Worm (Caenorhabditis elegans): ENCODE results near the gene srt-3.

The srt-3 gene

DNA sequence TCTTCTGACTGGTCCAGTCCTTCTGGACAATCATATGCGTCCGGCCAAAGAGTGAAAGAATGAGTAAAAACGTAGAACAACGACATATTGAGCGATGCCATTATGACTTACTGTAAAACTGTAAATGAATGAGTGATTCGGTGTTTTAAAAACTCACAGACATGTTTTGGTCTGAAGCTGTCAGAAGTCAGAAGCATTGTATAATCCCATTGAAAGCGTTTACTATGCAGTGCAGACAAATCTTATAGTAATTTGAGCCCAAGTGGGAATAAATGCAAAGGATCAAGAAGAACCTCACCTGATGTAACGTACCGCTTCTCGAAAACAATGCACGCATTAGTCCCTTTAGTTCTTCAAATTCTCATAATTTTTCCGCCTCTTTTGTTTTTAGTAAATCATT lies at the start of gene srt-3:
srt-3 (minus strand) TSS at position 101 of the 400 bp plus-strand sequence.
- no peak for TF ChIP-seq fos-1 (tag; optimal IDR thresholded peaks at IDR 0.05)
- TF ChIP-seq C34F6.9 (tag; optimal IDR thresholded peaks at IDR 0.05), result no peak
- TF ChIP-seq ztf-4 (tag; optimal IDR thresholded peaks at IDR 0.05), result no peak
- no peak for TF ChIP-seq mdl-1 (tag; optimal IDR thresholded peaks at IDR 0.05)
- no peak for TF ChIP-seq R02D3.7 (tag; optimal IDR thresholded peaks at IDR 0.05)
- no peak for TF ChIP-seq mab-5 (tag; optimal IDR thresholded peaks at IDR 0.05)
- no peak for TF ChIP-seq nhr-129 (tag; optimal IDR thresholded peaks at IDR 0.05)
- TF ChIP-seq dmd-4 (tag; optimal IDR thresholded peaks at IDR 0.05), result no peak
- no peak for TF ChIP-seq nhr-11 (tag; optimal IDR thresholded peaks at IDR 0.05)

ce11 chrV:4304240-4304639 lies 44.2 kb upstream of the srt-3 start:
- TF ChIP-seq nhr-25 (tag; optimal IDR thresholded peaks at IDR 0.05), result no peak
- TF ChIP-seq egl-27 (tag; optimal IDR thresholded peaks at IDR 0.05), result no peak
- TF ChIP-seq mbf-1 (tag; optimal IDR thresholded peaks at IDR 0.05), result no peak
- no peak for TF ChIP-seq zag-1 (tag; optimal IDR thresholded peaks at IDR 0.05)
- TF ChIP-seq F13H6.1 (tag; optimal IDR thresholded peaks at IDR 0.05), result no peak
- TF ChIP-seq mab-5 (tag; optimal IDR thresholded peaks at IDR 0.05), result no peak
- no peak for TF ChIP-seq crh-2 (tag; optimal IDR thresholded peaks at IDR 0.05)

- no peak for TF ChIP-seq mdl-1 (tag; optimal IDR thresholded peaks at IDR 0.05)
These were observed 43.8 kb upstream of the srt-3 start for ce11 chrV:4303793-4304192.

DNA sequence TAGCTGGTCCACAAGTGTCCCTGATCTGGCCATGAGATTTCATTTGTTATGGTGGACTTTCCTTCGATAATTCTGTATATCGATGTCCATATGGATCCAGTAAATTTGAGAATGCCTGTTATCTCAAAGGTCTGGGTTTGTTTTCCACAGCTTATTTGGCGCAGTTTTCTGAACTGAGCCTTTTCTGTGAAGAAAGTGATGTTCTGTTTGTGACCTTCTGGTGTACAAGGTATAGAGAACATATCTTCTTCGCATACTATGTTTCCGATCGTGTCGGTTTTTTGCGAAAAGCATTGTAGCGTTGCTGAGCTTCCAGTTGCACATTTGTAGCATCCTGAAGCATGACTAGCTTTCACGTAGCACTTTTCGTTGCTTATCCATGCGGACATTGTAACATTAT lies 42.9 kb upstream of the srt-3 start:
- TF ChIP-seq blmp-1 (tag; optimal IDR thresholded peaks at IDR 0.05; ENCODE audit: insufficient read depth) (no peak), nhr-23 (tag; optimal IDR thresholded peaks at IDR 0.05) (no peak), crh-2 (tag; optimal IDR thresholded peaks at IDR 0.05) (no peak), R02D3.7 (tag; optimal IDR thresholded peaks at IDR 0.05) (no peak), peb-1 (tag; optimal IDR thresholded peaks at IDR 0.05) (no peak), ztf-11 (tag; optimal IDR thresholded peaks at IDR 0.05) (no peak), ZK546.5 (tag; optimal IDR thresholded peaks at IDR 0.05) (no peak), snpc-4 (tag; optimal IDR thresholded peaks at IDR 0.05) (no peak), F13H6.1 (tag; optimal IDR thresholded peaks at IDR 0.05) (no peak), C34F6.9 (tag; optimal IDR thresholded peaks at IDR 0.05) (no peak), nhr-129 (tag; optimal IDR thresholded peaks at IDR 0.05) (no peak), ztf-4 (tag; optimal IDR thresholded peaks at IDR 0.05) (no peak), sem-4 (tag; optimal IDR thresholded peaks at IDR 0.05) (no peak), mdl-1 (tag; optimal IDR thresholded peaks at IDR 0.05) (no peak)

ce11 chrV:4299741-4300140 lies 39.8 kb upstream of the srt-3 start, which contains the start of gene ZC132.3:
Gene ZC132.3, minus strand, starts transcription at chrV:4299841.
- TF ChIP-seq R02D3.7 (tag; optimal IDR thresholded peaks at IDR 0.05) (no peak), nhr-21 (tag; optimal IDR thresholded peaks at IDR 0.05) (no peak), unc-62 (GFP tag; optimal IDR thresholded peaks at IDR 0.05) (no peak)

DNA sequence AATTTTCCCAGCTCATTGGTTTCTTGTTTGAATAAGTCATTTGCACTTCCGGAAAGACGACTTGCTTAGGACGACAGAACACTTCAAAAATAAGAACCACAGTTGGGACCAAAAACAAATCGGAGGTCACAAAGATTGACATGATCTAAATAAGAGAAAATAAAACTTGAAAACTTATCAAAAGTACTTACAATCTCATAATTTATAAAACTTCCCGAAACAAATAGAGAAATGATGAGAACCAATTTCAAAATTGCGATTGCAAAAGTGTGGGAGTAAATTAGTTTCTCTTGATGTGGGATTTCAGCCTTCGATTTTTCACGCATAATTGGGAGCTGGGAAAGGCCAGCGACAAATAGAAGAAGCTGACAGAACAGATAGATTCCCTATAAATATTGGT lies 38.6 kb upstream of the srt-3 start, which contains the start of gene ZC132.11:
ZC132.11 (minus strand) TSS at position 101 of the 400 bp plus-strand sequence.
- TF ChIP-seq zag-1 (tag; optimal IDR thresholded peaks at IDR 0.05) (no peak), nhr-25 (tag; optimal IDR thresholded peaks at IDR 0.05) (no peak), unc-62 (GFP tag; optimal IDR thresholded peaks at IDR 0.05) (no peak), mdl-1 (tag; optimal IDR thresholded peaks at IDR 0.05) (no peak), elt-3 (tag; optimal IDR thresholded peaks at IDR 0.05) (no peak), sem-4 (tag; optimal IDR thresholded peaks at IDR 0.05) (no peak)

ce11 chrV:4295920-4296319 lies 35.9 kb upstream of the srt-3 start, which contains the start of gene F47D2.11:
Gene F47D2.11, minus strand, starts transcription at chrV:4296020.
- TF ChIP-seq nhr-11 (tag; optimal IDR thresholded peaks at IDR 0.05) (no peak), lin-13 (GFP tag; optimal IDR thresholded peaks at IDR 0.05) (no peak), ztf-4 (tag; optimal IDR thresholded peaks at IDR 0.05) (no peak), elt-3 (tag; optimal IDR thresholded peaks at IDR 0.05) (no peak), sem-4 (tag; optimal IDR thresholded peaks at IDR 0.05) (no peak), mbf-1 (tag; optimal IDR thresholded peaks at IDR 0.05) (no peak), skn-1 (tag; optimal IDR thresholded peaks at IDR 0.05) (no peak), zag-1 (tag; optimal IDR thresholded peaks at IDR 0.05) (no peak), ceh-82 (tag; optimal IDR thresholded peaks at IDR 0.05) (no peak), unc-62 (GFP tag; optimal IDR thresholded peaks at IDR 0.05) (no peak), unc-55 (GFP tag; optimal IDR thresholded peaks at IDR 0.05) (no peak), nhr-21 (tag; optimal IDR thresholded peaks at IDR 0.05) (no peak), sma-3 (GFP tag; optimal IDR thresholded peaks at IDR 0.05) (no peak), peb-1 (tag; optimal IDR thresholded peaks at IDR 0.05) (no peak), elt-1 (tag; optimal IDR thresholded peaks at IDR 0.05) (no peak), alr-1 (tag; optimal IDR thresholded peaks at IDR 0.05) (no peak), nhr-12 (tag; optimal IDR thresholded peaks at IDR 0.05) (no peak), ZK546.5 (tag; optimal IDR thresholded peaks at IDR 0.05) (no peak), nhr-237 (tag; optimal IDR thresholded peaks at IDR 0.05) (no peak)

Data from whole organism, L2 larva.